Fruit fly (Drosophila melanogaster) whole organism, embryonic: ENCODE data around the gene CG9393.

ENCODE experiments used
- CG10431 ChIP-seq: fragments of 200-800 bp; sonication (Bioruptor generic); optimal IDR thresholded peaks from 3 replicates; lab custom pipeline; 2018; ENCODE audit warnings: missing biosample characterization, mild to moderate bottlenecking, missing genetic modification characterization
- CG11085 ChIP-seq: fragments of 200-800 bp; sonication (Bioruptor generic); IDR thresholded peaks from 2 replicates; pipeline ENCODE4 v1.3.6; 2022; ENCODE audit warnings: missing biosample characterization, missing genetic modification characterization
- CG11560 ChIP-seq: fragments of 200-800 bp; sonication (Bioruptor generic); IDR thresholded peaks from 3 replicates; pipeline ENCODE4 v1.3.6; 2022; ENCODE audit warnings: missing biosample characterization, missing genetic modification characterization
- CG14014 ChIP-seq: fragments of 200-800 bp; sonication (Bioruptor generic); IDR thresholded peaks from 2 replicates; pipeline ENCODE4 v1.3.6; 2022; ENCODE audit warnings: missing biosample characterization, missing genetic modification characterization
- CG14965 ChIP-seq: fragments of 200-800 bp; sonication (Bioruptor generic); optimal IDR thresholded peaks from 2 replicates; lab custom pipeline; 2016; ENCODE audit warnings: missing biosample characterization, missing genetic modification characterization, borderline replicate concordance
- CG15011 ChIP-seq: fragments of 200-800 bp; sonication (Bioruptor generic); optimal IDR thresholded peaks from 3 replicates; lab custom pipeline; 2018; ENCODE audit warnings: missing biosample characterization, mild to moderate bottlenecking, missing genetic modification characterization
- CG1529 ChIP-seq: fragments of 200-800 bp; sonication (Bioruptor generic); optimal IDR thresholded peaks from 3 replicates; lab custom pipeline; 2018; ENCODE audit warnings: missing biosample characterization, missing genetic modification characterization
- CG17385 ChIP-seq: fragments of 200-800 bp; sonication (Bioruptor generic); optimal IDR thresholded peaks from 3 replicates; lab custom pipeline; 2018; ENCODE audit warnings: missing biosample characterization, mild to moderate bottlenecking, missing genetic modification characterization
- CG2712 ChIP-seq: fragments of 200-800 bp; optimal IDR thresholded peaks from 3 replicates; lab custom pipeline; 2019; ENCODE audit warnings: missing biosample characterization, mild to moderate bottlenecking, missing genetic modification characterization, moderate library complexity
- CG30403 ChIP-seq: fragments of 200-800 bp; sonication (Bioruptor generic); optimal IDR thresholded peaks from 3 replicates; lab custom pipeline; 2016; ENCODE audit warnings: missing biosample characterization, missing genetic modification characterization
- CG33213 ChIP-seq: fragments of 200-800 bp; sonication (Bioruptor generic); optimal IDR thresholded peaks from 3 replicates; lab custom pipeline; 2016; ENCODE audit warnings: missing biosample characterization, missing genetic modification characterization
- CG3726 ChIP-seq: fragments of 200-800 bp; sonication (Bioruptor generic); IDR thresholded peaks from 3 replicates; pipeline ENCODE4, ENCODE4 v1.3.6; 2022; ENCODE audit warnings: missing biosample characterization, missing genetic modification characterization
- CG4328 ChIP-seq: fragments of 200-800 bp; sonication (Bioruptor generic); optimal IDR thresholded peaks from 3 replicates; lab custom pipeline; 2017; ENCODE audit warnings: missing biosample characterization, missing genetic modification reagents, missing genetic modification characterization
- CG6272 ChIP-seq: fragments of 200-800 bp; sonication (Bioruptor generic); IDR thresholded peaks from 2 replicates; pipeline ENCODE4 v1.3.6; 2022; ENCODE audit warnings: missing biosample characterization, missing genetic modification characterization
- CG6689 ChIP-seq: fragments of 200-800 bp; sonication (Bioruptor generic); IDR thresholded peaks from 2 replicates; pipeline ENCODE4 v1.3.6; 2022; ENCODE audit warnings: missing biosample characterization, missing genetic modification characterization
- CG7271 ChIP-seq: fragments of 200-800 bp; sonication (Bioruptor generic); optimal IDR thresholded peaks from 2 replicates; lab custom pipeline; 2018; ENCODE audit warnings: missing biosample characterization, mild to moderate bottlenecking, missing genetic modification characterization, moderate library complexity
- CG7357 ChIP-seq: fragments of 200-800 bp; sonication (Bioruptor generic); IDR thresholded peaks from 3 replicates; pipeline ENCODE4 v1.3.6; 2022; ENCODE audit warnings: missing biosample characterization, missing genetic modification characterization
- CG9437 ChIP-seq: fragments of 200-800 bp; sonication (Bioruptor generic); optimal IDR thresholded peaks from 2 replicates; lab custom pipeline; 2018; ENCODE audit warnings: missing biosample characterization, mild to moderate bottlenecking, missing genetic modification characterization
- CG9727 ChIP-seq: fragments of 200-800 bp; sonication (Bioruptor generic); optimal IDR thresholded peaks from 3 replicates; lab custom pipeline; 2017; ENCODE audit warnings: missing biosample characterization, mild to moderate bottlenecking, missing genetic modification characterization
- CG9817 ChIP-seq: fragments of 200-800 bp; sonication (Bioruptor generic); optimal IDR thresholded peaks from 2 replicates; lab custom pipeline; 2018; ENCODE audit warnings: missing biosample characterization, mild to moderate bottlenecking, missing genetic modification characterization, moderate library complexity
- D ChIP-seq, 2 experiments: fragments of 200-800 bp in 1 of 2; fragments of >200 bp in 1 of 2; sonication (Bioruptor generic) in 1 of 2; optimal IDR thresholded peaks; 2 replicates in 1 of 2; 3 replicates in 1 of 2; lab custom pipeline; 2017; ENCODE audit warnings: mild to moderate bottlenecking in 1 of 2, missing biosample characterization in 1 of 2, missing genetic modification characterization in 1 of 2, missing genetic modification reagents in 1 of 2
- Dfd ChIP-seq, 2 experiments: fragments of >200 bp; optimal IDR thresholded peaks; 2 replicates each; lab custom pipeline; 2017; ENCODE audit warnings: missing biosample characterization in 2 of 2, missing genetic modification characterization in 2 of 2
- Ets97D ChIP-seq: fragments of 200-800 bp; sonication (Bioruptor generic); optimal IDR thresholded peaks from 3 replicates; lab custom pipeline; 2016; ENCODE audit warnings: missing biosample characterization, missing genetic modification characterization
- Fer3 ChIP-seq: fragments of 200-800 bp; sonication (Bioruptor generic); optimal IDR thresholded peaks from 2 replicates; lab custom pipeline; 2018; ENCODE audit warnings: missing biosample characterization, mild to moderate bottlenecking, missing genetic modification characterization, moderate library complexity
- Gsc ChIP-seq: fragments of 200-800 bp; sonication (Bioruptor generic); IDR thresholded peaks from 2 replicates; pipeline ENCODE4 v1.3.6; 2022; ENCODE audit warnings: missing biosample characterization, missing genetic modification characterization
- Hr51 ChIP-seq, 2 experiments: fragments of 200-800 bp; sonication (Bioruptor generic); optimal IDR thresholded peaks; 2 replicates in 1 of 2; 3 replicates in 1 of 2; lab custom pipeline; 2016 to 2018; ENCODE audit warnings: missing biosample characterization in 2 of 2, missing genetic modification characterization in 2 of 2, mild to moderate bottlenecking in 1 of 2, moderate library complexity in 1 of 2
- Lpt ChIP-seq: fragments of >200 bp; optimal IDR thresholded peaks from 2 replicates; lab custom pipeline; 2018; ENCODE audit warnings: missing biosample characterization, missing genetic modification characterization
- Nf-YC ChIP-seq: fragments of 200-800 bp; optimal IDR thresholded peaks from 3 replicates; lab custom pipeline; 2019; ENCODE audit warnings: missing biosample characterization, mild to moderate bottlenecking, missing genetic modification characterization, moderate library complexity
- NfI ChIP-seq: fragments of 200-800 bp; sonication (Bioruptor generic); optimal IDR thresholded peaks from 3 replicates; lab custom pipeline; 2018; ENCODE audit warnings: missing biosample characterization, mild to moderate bottlenecking, missing genetic modification characterization, moderate library complexity
- Oli ChIP-seq: fragments of 200-800 bp; sonication (Bioruptor generic); optimal IDR thresholded peaks from 2 replicates; lab custom pipeline; 2018; ENCODE audit warnings: missing biosample characterization, mild to moderate bottlenecking, missing genetic modification characterization, moderate library complexity
- bigmax ChIP-seq: fragments of 200-800 bp; sonication (Bioruptor generic); optimal IDR thresholded peaks from 2 replicates; lab custom pipeline; 2018; ENCODE audit warnings: missing biosample characterization, mild to moderate bottlenecking, missing genetic modification characterization
- cad ChIP-seq: fragments of >200 bp; optimal IDR thresholded peaks from 2 replicates; lab custom pipeline; 2017; ENCODE audit warnings: missing biosample characterization, missing genetic modification characterization
- dm ChIP-seq: fragments of 200-800 bp; sonication (Bioruptor generic); optimal IDR thresholded peaks from 3 replicates; lab custom pipeline; 2016; ENCODE audit warnings: missing biosample characterization, missing genetic modification characterization
- dpn ChIP-seq, 2 experiments: fragments of 200-800 bp; sonication (Bioruptor generic); optimal IDR thresholded peaks; 3 replicates each; lab custom pipeline; 2016; ENCODE audit warnings: missing biosample characterization in 2 of 2, missing genetic modification characterization in 2 of 2
- fd102C ChIP-seq: fragments of 200-800 bp; sonication (Bioruptor generic); optimal IDR thresholded peaks from 2 replicates; lab custom pipeline; 2018; ENCODE audit warnings: missing biosample characterization, mild to moderate bottlenecking, missing genetic modification characterization, moderate library complexity
- ham ChIP-seq: fragments of 200-800 bp; sonication (Bioruptor generic); IDR thresholded peaks from 2 replicates; pipeline ENCODE4 v1.3.6; 2022; ENCODE audit warnings: missing biosample characterization, missing genetic modification characterization
- hbn ChIP-seq: fragments of 200-800 bp; sonication (Bioruptor generic); IDR thresholded peaks from 2 replicates; pipeline ENCODE4 v1.3.6; 2022; ENCODE audit warnings: missing biosample characterization, missing genetic modification characterization; ENCODE audit not compliant: partially characterized antibody
- lilli ChIP-seq: fragments of 200-800 bp; sonication (Bioruptor generic); optimal IDR thresholded peaks from 3 replicates; lab custom pipeline; 2016; ENCODE audit warnings: missing biosample characterization, missing genetic modification characterization
- org-1 ChIP-seq: fragments of 200-800 bp; sonication (Bioruptor generic); optimal IDR thresholded peaks from 2 replicates; lab custom pipeline; 2017; ENCODE audit warnings: missing biosample characterization, missing genetic modification characterization
- pb ChIP-seq: fragments of 200-800 bp; sonication (Bioruptor generic); optimal IDR thresholded peaks from 3 replicates; lab custom pipeline; 2016; ENCODE audit warnings: missing biosample characterization, missing genetic modification characterization
- pho ChIP-seq: fragments of 200-800 bp; sonication (Bioruptor generic); optimal IDR thresholded peaks from 2 replicates; lab custom pipeline; 2016; ENCODE audit warnings: missing biosample characterization, missing genetic modification characterization
- sens ChIP-seq: fragments of 200-800 bp; sonication (Bioruptor generic); peaks from one replicate; lab custom pipeline; 2016; ENCODE audit warnings: missing biosample characterization, missing genetic modification characterization
- slp2 ChIP-seq: fragments of 200-800 bp; sonication (Bioruptor generic); optimal IDR thresholded peaks from 2 replicates; lab custom pipeline; 2016; ENCODE audit warnings: missing biosample characterization, missing genetic modification characterization
- sr ChIP-seq: fragments of 200-800 bp; sonication (Bioruptor generic); IDR thresholded peaks from 3 replicates; pipeline ENCODE4 v1.3.6; 2022; ENCODE audit warnings: missing biosample characterization, missing genetic modification characterization
- ssp ChIP-seq: fragments of 200-800 bp; sonication (Bioruptor generic); IDR thresholded peaks from 2 replicates; pipeline ENCODE4 v1.3.6; 2022; ENCODE audit warnings: missing biosample characterization, missing genetic modification characterization
- sug ChIP-seq: fragments of 200-800 bp; optimal IDR thresholded peaks from 2 replicates; lab custom pipeline; 2019; ENCODE audit warnings: missing biosample characterization, mild to moderate bottlenecking, missing genetic modification characterization, moderate library complexity
- ttk ChIP-seq: fragments of 200-800 bp; sonication (Bioruptor generic); IDR thresholded peaks from 2 replicates; pipeline ENCODE4 v2.1.2; 2022; ENCODE audit warnings: missing biosample characterization, missing genetic modification characterization
- unpg ChIP-seq: fragments of 200-800 bp; sonication (Bioruptor generic); optimal IDR thresholded peaks from 3 replicates; lab custom pipeline; 2018; ENCODE audit warnings: missing biosample characterization, mild to moderate bottlenecking, missing genetic modification characterization, moderate library complexity
- vvl ChIP-seq: fragments of 200-800 bp; sonication (Bioruptor generic); IDR thresholded peaks from 2 replicates; pipeline ENCODE4 v1.3.6; 2022; ENCODE audit warnings: missing biosample characterization, missing genetic modification characterization
- z ChIP-seq: fragments of 200-800 bp; sonication (Bioruptor generic); IDR thresholded peaks from 3 replicates; pipeline ENCODE4 v1.3.6; 2022; ENCODE audit warnings: missing biosample characterization, missing genetic modification characterization
- zen ChIP-seq: fragments of 200-800 bp; sonication (Bioruptor generic); optimal IDR thresholded peaks from 3 replicates; lab custom pipeline; 2018; ENCODE audit warnings: missing biosample characterization, mild to moderate bottlenecking, missing genetic modification characterization, moderate library complexity

CG9393 gene

dm6 chr3R:9581089-9581520 lies 17.6 kb upstream of the CG9393 start, which contains the start of gene CG8301 (continued):
- TF ChIP-seq fd102C (GFP tag; lab: Kevin White, UChicago), result no peak
- TF ChIP-seq CG7357 (GFP tag; lab: Robert Waterston, UW), result no peak
- TF ChIP-seq D (optimal IDR thresholded peaks at IDR 0.05; lab: Kevin White, UChicago), result no peak
- no peak for TF ChIP-seq D (GFP tag; optimal IDR thresholded peaks at IDR 0.05; lab: Kevin White, UChicago)
- no peak for TF ChIP-seq z (GFP tag; lab: Robert Waterston, UW)
- TF ChIP-seq dpn (GFP tag; optimal IDR thresholded peaks at IDR 0.05; lab: Kevin White, UChicago), result peak in 1 of 2 experiments; percentile 30
- TF ChIP-seq CG14965 (GFP tag; lab: Kevin White, UChicago), result no peak
- TF ChIP-seq hbn, result no peak
- no peak for TF ChIP-seq CG9817 (tag; lab: Kevin White, UChicago)
- peak; percentile 86 for TF ChIP-seq sr (GFP tag; lab: Robert Waterston, UW)
- peak; percentile 22 for TF ChIP-seq NfI (GFP tag; lab: Kevin White, UChicago)
- no peak for TF ChIP-seq CG11085 (GFP tag; lab: Robert Waterston, UW)
- TF ChIP-seq Lpt, result no peak
- TF ChIP-seq CG9437, result peak; percentile 20
- no peak for TF ChIP-seq CG7271 (tag; lab: Kevin White, UChicago)
- peak; percentile 7 for TF ChIP-seq org-1
- no peak for TF ChIP-seq CG9727 (GFP tag; lab: Kevin White, UChicago)
- TF ChIP-seq CG11560, result no peak
- peak; percentile 72 for TF ChIP-seq sens
- TF ChIP-seq pho (GFP tag; lab: Kevin White, UChicago), result peak; percentile 10
- no peak for TF ChIP-seq CG10431
- peak; percentile 46; the same call in 1 of the 2 replicates for TF ChIP-seq vvl (GFP tag; lab: Robert Waterston, UW)
- TF ChIP-seq Ets97D (GFP tag; lab: Kevin White, UChicago), result no peak
- TF ChIP-seq Nf-YC (tag; lab: Kevin White, UChicago), result peak; percentile 24
- TF ChIP-seq bigmax (GFP tag; lab: Kevin White, UChicago), result no peak
- no peak for TF ChIP-seq cad (GFP tag; lab: Kevin White, UChicago)
- no peak for TF ChIP-seq zen
- peak in 1 of 2 experiments; percentile 62 for TF ChIP-seq Hr51 (GFP tag; optimal IDR thresholded peaks at IDR 0.05; lab: Kevin White, UChicago)
- TF ChIP-seq ttk, result 0 out of 2 replicates have a peak, but pooled peaks have one; percentile 9
- no peak for TF ChIP-seq ham
- no peak for TF ChIP-seq CG6272 (GFP tag; lab: Robert Waterston, UW)
- TF ChIP-seq CG14014 (GFP tag; lab: Robert Waterston, UW), result peak; percentile 38; the same call in 1 of the 2 replicates
- TF ChIP-seq CG17385 (GFP tag; lab: Kevin White, UChicago), result peak; percentile 34
- TF ChIP-seq CG30403 (GFP tag; lab: Kevin White, UChicago), result peak; percentile 39
- TF ChIP-seq sug (tag; lab: Kevin White, UChicago), result peak; percentile 9
- TF ChIP-seq Dfd (GFP tag; optimal IDR thresholded peaks at IDR 0.05; lab: Kevin White, UChicago), result no peak
- peak; percentile 30 for TF ChIP-seq Fer3 (tag; lab: Kevin White, UChicago)
- TF ChIP-seq CG1529 (GFP tag; lab: Kevin White, UChicago), result no peak
- TF ChIP-seq Gsc, result no peak
- no peak for TF ChIP-seq ssp (GFP tag; lab: Robert Waterston, UW)
- no peak for TF ChIP-seq pb
- no peak for TF ChIP-seq CG4328 (GFP tag; lab: Kevin White, UChicago)
- TF ChIP-seq CG3726, result no peak
- TF ChIP-seq unpg (GFP tag; lab: Kevin White, UChicago), result peak; percentile 51
- TF ChIP-seq dm, result no peak
- peak; percentile 24 for TF ChIP-seq Oli (tag; lab: Kevin White, UChicago)
- no peak for TF ChIP-seq CG6689
- no peak for TF ChIP-seq slp2 (GFP tag; lab: Kevin White, UChicago)
- no peak for TF ChIP-seq CG15011 (GFP tag; lab: Kevin White, UChicago)
- TF ChIP-seq CG33213 (GFP tag; lab: Kevin White, UChicago), result no peak
- peak; percentile 49 for TF ChIP-seq lilli
- peak; percentile 43 for TF ChIP-seq CG2712 (tag; lab: Kevin White, UChicago)
